Worm (Caenorhabditis elegans) whole organism, late embryonic: ENCODE results near the gene dgk-5.

Source experiments
- dmd-4 ChIP-seq: sonication (generic microtip); optimal IDR thresholded peaks from 2 replicates; lab custom pipeline; 2016; ENCODE audit warnings: borderline replicate concordance, missing genetic modification characterization, missing compliant biosample characterization
- ets-4 ChIP-seq: sonication (generic microtip); optimal IDR thresholded peaks from 2 replicates; lab custom pipeline; 2016; ENCODE audit warnings: missing genetic modification characterization, missing compliant biosample characterization
- fkh-10 ChIP-seq: fragments of 150-350 bp; optimal IDR thresholded peaks from 2 replicates; lab custom pipeline; 2014; ENCODE audit warnings: missing biosample characterization, missing genetic modification reagents, missing genetic modification characterization
- pha-2 ChIP-seq: sonication (generic microtip); optimal IDR thresholded peaks from 2 replicates; lab custom pipeline; 2017; ENCODE audit warnings: mild to moderate bottlenecking, missing genetic modification characterization, missing compliant biosample characterization
- pqm-1 ChIP-seq: sonication (generic microtip); optimal IDR thresholded peaks from 2 replicates; lab custom pipeline; 2016; ENCODE audit warnings: missing genetic modification characterization, missing compliant biosample characterization
- unc-42 ChIP-seq: sonication (generic microtip); optimal IDR thresholded peaks from 2 replicates; lab custom pipeline; 2016; ENCODE audit warnings: missing genotype, missing genetic modification characterization, missing compliant biosample characterization

- TF ChIP-seq ets-4 (tag; lab: Kevin White, UChicago), result no peak
- TF ChIP-seq pqm-1 (tag; lab: Kevin White, UChicago), result no peak
- TF ChIP-seq pha-2 (tag; lab: Kevin White, UChicago), result no peak
- TF ChIP-seq unc-42 (tag; lab: Kevin White, UChicago), result no peak
- TF ChIP-seq dmd-4 (tag; lab: Kevin White, UChicago), result no peak
- no peak for TF ChIP-seq fkh-10 (GFP tag; lab: Kevin White, UChicago)
Measured at ce11 chrII:6454671-6455070, 16.2 kb downstream of the dgk-5 start, which contains the start of gene aptf-1.
